Worm (Caenorhabditis elegans) whole organism, L4 larva: ENCODE measurements around the gene Y46B2A.3.

Experiments used
- F26F4.8 ChIP-seq: fragments of 200-800 bp; sonication (Bioruptor generic); conservative IDR thresholded peaks from 2 replicates; pipeline ENCODE4 v1.3.6; 2022; ENCODE audit warnings: missing genetic modification characterization, missing compliant biosample characterization
- F44E2.7 ChIP-seq: fragments of 200-800 bp; sonication (Bioruptor generic); IDR thresholded peaks from 2 replicates; pipeline ENCODE4 v2.1.2; 2022; ENCODE audit warnings: missing genetic modification characterization, missing compliant biosample characterization
- T20F7.1 ChIP-seq: fragments of 200-800 bp; sonication (Bioruptor generic); optimal IDR thresholded peaks from 2 replicates; lab custom pipeline; 2018; ENCODE audit warnings: mild to moderate bottlenecking, missing genetic modification characterization, missing compliant biosample characterization
- Y48G9A.11 ChIP-seq: fragments of 200-800 bp; sonication (Bioruptor generic); IDR thresholded peaks from 2 replicates; pipeline ENCODE4 v1.3.6; 2022; ENCODE audit warnings: missing genetic modification reagents, missing genetic modification characterization, missing compliant biosample characterization
- Y75B8A.6 ChIP-seq: fragments of 200-800 bp; sonication (Bioruptor generic); IDR thresholded peaks from 2 replicates; pipeline ENCODE4 v1.3.6; 2022; ENCODE audit warnings: missing genetic modification reagents, missing genetic modification characterization, missing compliant biosample characterization
- aha-1 ChIP-seq: fragments of 150-350 bp; peaks from one replicate; lab custom pipeline; 2014; ENCODE audit warnings: missing biosample characterization, missing genetic modification characterization
- aly-2 ChIP-seq: sonication (generic microtip); optimal IDR thresholded peaks from 2 replicates; lab custom pipeline; 2018; ENCODE audit warnings: missing biosample characterization, missing genetic modification characterization
- ama-1 ChIP-seq: fragments of 150-350 bp; optimal IDR thresholded peaks from 2 replicates; lab custom pipeline; 2014; ENCODE audit warnings: inconsistent platforms, mixed read lengths
- ceh-20 ChIP-seq: fragments of 200-800 bp; sonication (Bioruptor generic); IDR thresholded peaks from 2 replicates; pipeline ENCODE4 v1.3.6; 2022; ENCODE audit warnings: missing genetic modification reagents, missing genetic modification characterization, missing compliant biosample characterization
- ceh-32 ChIP-seq: sonication (generic microtip); optimal IDR thresholded peaks from 2 replicates; lab custom pipeline; 2016; ENCODE audit warnings: mild to moderate bottlenecking, missing genetic modification characterization, missing compliant biosample characterization; ENCODE audit not compliant: poor library complexity
- ceh-44 ChIP-seq: fragments of 200-800 bp; sonication (Bioruptor generic); IDR thresholded peaks from 2 replicates; pipeline ENCODE4 v1.3.6; 2022; ENCODE audit warnings: missing genetic modification reagents, missing genetic modification characterization, missing compliant biosample characterization
- ceh-82 ChIP-seq: sonication (generic microtip); optimal IDR thresholded peaks from 2 replicates; lab custom pipeline; 2017; ENCODE audit warnings: missing biosample characterization, missing genetic modification characterization
- ces-1 ChIP-seq: fragments of 150-350 bp; sonication (generic microtip); optimal IDR thresholded peaks from 4 replicates; lab custom pipeline; 2014; ENCODE audit warnings: missing biosample characterization, missing genetic modification reagents, missing genetic modification characterization
- cey-2 ChIP-seq: sonication (generic microtip); optimal IDR thresholded peaks from 3 replicates; lab custom pipeline; 2017; ENCODE audit warnings: missing genetic modification characterization, mild to moderate bottlenecking, missing compliant biosample characterization, antibody characterized with exemption, borderline replicate concordance; ENCODE audit not compliant: insufficient read depth
- daf-12 ChIP-seq: fragments of 150-350 bp; optimal IDR thresholded peaks from 2 replicates; lab custom pipeline; 2014; ENCODE audit warnings: missing biosample characterization, missing genetic modification reagents, missing genetic modification characterization
- daf-16 ChIP-seq, 3 experiments: sonication (generic microtip); optimal IDR thresholded peaks; 2 replicates each; lab custom pipeline; 2016 to 2017; ENCODE audit warnings: missing genetic modification characterization in 3 of 3, missing genetic modification reagents in 3 of 3, mild to moderate bottlenecking in 2 of 3, missing compliant biosample characterization in 2 of 3, missing biosample characterization in 1 of 3, moderate library complexity in 1 of 3
- dmd-6 ChIP-seq: fragments of 200-800 bp; sonication (Bioruptor generic); IDR thresholded peaks from 2 replicates; pipeline ENCODE4 v1.3.6; 2022; ENCODE audit warnings: missing genetic modification reagents, missing genetic modification characterization, missing compliant biosample characterization
- dmd-8 ChIP-seq: fragments of 200-800 bp; sonication (Bioruptor generic); IDR thresholded peaks from 2 replicates; pipeline ENCODE4 v1.3.6; 2022; ENCODE audit warnings: missing genetic modification characterization, missing compliant biosample characterization
- dpl-1 ChIP-seq: fragments of 150-350 bp; optimal IDR thresholded peaks from 2 replicates; lab custom pipeline; 2014; ENCODE audit warnings: missing biosample characterization, missing genetic modification reagents, missing genetic modification characterization
- egl-27 ChIP-seq: sonication (generic microtip); optimal IDR thresholded peaks from 3 replicates; lab custom pipeline; 2017; ENCODE audit warnings: missing biosample characterization, missing genetic modification reagents, missing genetic modification characterization
- egl-43 ChIP-seq: fragments of 200-800 bp; sonication (Bioruptor generic); IDR thresholded peaks from 2 replicates; pipeline ENCODE4 v1.3.6; 2022; ENCODE audit warnings: missing genetic modification reagents, missing genetic modification characterization, missing compliant biosample characterization
- fkh-10 ChIP-seq: fragments of 150-350 bp; optimal IDR thresholded peaks from 2 replicates; lab custom pipeline; 2014; ENCODE audit warnings: missing biosample characterization, missing genetic modification reagents, missing genetic modification characterization
- hlh-11 ChIP-seq: fragments of 200-800 bp; sonication (Bioruptor generic); optimal IDR thresholded peaks from 2 replicates; lab custom pipeline; 2018; ENCODE audit warnings: mild to moderate bottlenecking, missing genetic modification characterization, missing compliant biosample characterization
- jun-1 ChIP-seq: fragments of 150-350 bp; optimal IDR thresholded peaks from 2 replicates; lab custom pipeline; 2014; ENCODE audit warnings: missing biosample characterization, missing genetic modification reagents, missing genetic modification characterization
- lin-1 ChIP-seq: fragments of 200-800 bp; sonication (Bioruptor generic); IDR thresholded peaks from 2 replicates; pipeline ENCODE4 v1.3.6; 2022; ENCODE audit warnings: missing genetic modification reagents, missing genetic modification characterization, missing compliant biosample characterization
- madf-5 ChIP-seq, 2 experiments: fragments of 200-800 bp; sonication (Bioruptor generic); IDR thresholded peaks; 2 replicates each; pipeline ENCODE4 v1.3.6; 2022; ENCODE audit warnings: missing compliant biosample characterization in 2 of 2, missing genetic modification characterization in 2 of 2
- madf-9 ChIP-seq: fragments of 200-800 bp; sonication (Bioruptor generic); conservative IDR thresholded peaks from 2 replicates; pipeline ENCODE4 v1.3.6; 2022; ENCODE audit warnings: missing genetic modification reagents, missing genetic modification characterization, missing compliant biosample characterization
- mdl-1 ChIP-seq, 2 experiments: fragments of 150-350 bp in 1 of 2; sonication (generic microtip) in 1 of 2; optimal IDR thresholded peaks; 2 replicates each; lab custom pipeline; 2014 to 2017; ENCODE audit warnings: missing biosample characterization in 2 of 2, missing genetic modification characterization in 2 of 2
- mdt-29 ChIP-seq: fragments of 200-800 bp; sonication (Bioruptor generic); IDR thresholded peaks from 2 replicates; pipeline ENCODE4 v1.3.6; 2022; ENCODE audit warnings: missing genetic modification reagents, missing genetic modification characterization, missing compliant biosample characterization
- mep-1 ChIP-seq: fragments of 150-350 bp; sonication (generic microtip); optimal IDR thresholded peaks from 3 replicates; lab custom pipeline; 2014; ENCODE audit warnings: missing biosample characterization, missing genetic modification characterization
- nhr-102 ChIP-seq: sonication (generic microtip); optimal IDR thresholded peaks from 2 replicates; lab custom pipeline; 2016; ENCODE audit warnings: mild to moderate bottlenecking, missing genetic modification characterization, moderate library complexity, missing compliant biosample characterization
- nhr-111 ChIP-seq: fragments of 200-800 bp; sonication (Bioruptor generic); optimal IDR thresholded peaks from 2 replicates; lab custom pipeline; 2018; ENCODE audit warnings: mild to moderate bottlenecking, missing genetic modification characterization, missing compliant biosample characterization
- nhr-25 ChIP-seq: sonication (generic microtip); optimal IDR thresholded peaks from 2 replicates; lab custom pipeline; 2017; ENCODE audit warnings: missing genetic modification characterization, mild to moderate bottlenecking, missing compliant biosample characterization, antibody characterized with exemption, moderate library complexity, borderline replicate concordance; ENCODE audit not compliant: insufficient read depth
- nhr-28 ChIP-seq: fragments of 150-350 bp; optimal IDR thresholded peaks from 2 replicates; lab custom pipeline; 2014; ENCODE audit warnings: missing biosample characterization, missing genetic modification characterization
- nhr-42 ChIP-seq: fragments of 200-800 bp; sonication (Bioruptor generic); IDR thresholded peaks from 2 replicates; pipeline ENCODE4 v1.3.6; 2022; ENCODE audit warnings: missing genetic modification characterization, missing compliant biosample characterization
- nhr-48 ChIP-seq: sonication (generic microtip); optimal IDR thresholded peaks from 2 replicates; lab custom pipeline; 2016; ENCODE audit warnings: mild to moderate bottlenecking, missing genetic modification characterization, missing compliant biosample characterization
- nhr-77 ChIP-seq: fragments of 150-350 bp; optimal IDR thresholded peaks from 2 replicates; lab custom pipeline; 2014; ENCODE audit warnings: missing biosample characterization, missing genetic modification characterization
- php-3 ChIP-seq: fragments of 200-800 bp; sonication (Bioruptor generic); IDR thresholded peaks from 2 replicates; pipeline ENCODE4 v1.3.6; 2022; ENCODE audit warnings: missing genetic modification reagents, missing genetic modification characterization, missing compliant biosample characterization
- pqm-1 ChIP-seq: sonication (generic microtip); optimal IDR thresholded peaks from 2 replicates; lab custom pipeline; 2017; ENCODE audit warnings: missing biosample characterization, missing genetic modification characterization
- sdz-12 ChIP-seq: fragments of 200-800 bp; sonication (Bioruptor generic); optimal IDR thresholded peaks from 2 replicates; lab custom pipeline; 2018; ENCODE audit warnings: mild to moderate bottlenecking, missing genetic modification characterization, missing compliant biosample characterization
- skn-1 ChIP-seq: fragments of 150-350 bp; optimal IDR thresholded peaks from 2 replicates; lab custom pipeline; 2014; ENCODE audit warnings: missing biosample characterization, missing genetic modification characterization
- snpc-1.2 ChIP-seq: fragments of 200-800 bp; sonication (Bioruptor generic); IDR thresholded peaks from 2 replicates; pipeline ENCODE4 v1.3.6; 2022; ENCODE audit warnings: missing genetic modification reagents, missing genetic modification characterization, missing compliant biosample characterization
- tra-1 ChIP-seq: fragments of 200-800 bp; sonication (Bioruptor generic); IDR thresholded peaks from 2 replicates; pipeline ENCODE4 v1.3.6; 2022; ENCODE audit warnings: missing genetic modification reagents, missing genetic modification characterization, missing compliant biosample characterization
- unc-130 ChIP-seq: sonication (generic microtip); optimal IDR thresholded peaks from 2 replicates; lab custom pipeline; 2016; ENCODE audit warnings: missing genetic modification reagents, missing genetic modification characterization, missing compliant biosample characterization
- unc-39 ChIP-seq: sonication (generic microtip); optimal IDR thresholded peaks from 2 replicates; lab custom pipeline; 2017; ENCODE audit warnings: missing biosample characterization, missing genetic modification characterization
- vab-7 ChIP-seq: fragments of 200-800 bp; sonication (Bioruptor generic); IDR thresholded peaks from 2 replicates; pipeline ENCODE4 v1.3.6; 2022; ENCODE audit warnings: missing genetic modification reagents, missing genetic modification characterization, missing compliant biosample characterization
- ztf-11 ChIP-seq: fragments of 150-350 bp; optimal IDR thresholded peaks from 2 replicates; lab custom pipeline; 2014; ENCODE audit warnings: missing biosample characterization, missing genetic modification characterization

The Y46B2A.3 gene

DNA sequence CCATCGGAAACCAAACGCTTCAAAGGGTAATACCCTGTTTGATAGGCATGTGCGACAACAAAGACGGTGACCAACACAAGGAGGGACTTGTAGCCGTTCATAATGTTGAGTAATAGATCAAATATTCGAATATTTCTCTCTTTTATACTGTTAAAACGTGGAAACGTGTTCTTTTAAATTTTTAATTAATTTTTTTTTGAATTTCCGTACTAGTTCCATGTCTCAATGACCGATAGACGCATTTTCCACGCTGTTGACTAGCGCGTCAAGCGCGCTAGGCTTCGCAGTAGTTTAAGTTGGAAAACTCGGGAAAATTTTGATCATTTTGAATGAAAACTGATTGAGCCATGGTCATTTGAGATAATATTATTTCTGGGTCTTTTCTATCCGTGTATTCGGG lies at the start of gene Y46B2A.3:
Gene Y46B2A.3 (minus strand): TSS at position 101 of the 400 bp plus-strand sequence.
- TF ChIP-seq aha-1 (tag; lab: Kevin White, UChicago) (peak; percentile 35), egl-27 (tag; lab: Kevin White, UChicago) (no peak), madf-5 (GFP tag; IDR thresholded peaks at IDR 0.05; lab: Robert Waterston, UW) (no peak)
- TF ChIP-seq, all 104 proteins: peak for 1

DNA sequence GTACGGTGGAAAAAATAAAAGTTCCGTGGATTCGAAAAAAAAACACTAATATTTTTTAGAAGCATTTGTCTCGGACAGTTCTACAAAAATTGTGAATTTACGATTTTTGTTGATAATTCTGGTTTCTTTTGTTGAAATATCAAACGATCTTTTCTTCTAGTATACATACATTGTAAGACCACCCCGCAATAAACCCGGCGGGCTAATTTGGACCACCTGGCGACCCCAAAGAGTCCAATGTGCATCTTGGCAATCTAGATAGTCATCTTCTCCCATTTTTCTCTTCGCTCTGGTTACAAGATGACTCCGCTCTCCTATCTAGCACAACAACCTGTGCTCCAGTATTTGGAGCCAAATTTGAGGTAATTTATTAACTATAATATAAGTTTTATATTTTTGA lies 49.1 kb upstream of the Y46B2A.3 start, which contains the start of gene fbxc-29:
Gene fbxc-29 (plus strand): TSS at position 301 of the 400 bp plus-strand sequence.
- no peak for TF ChIP-seq daf-12 (tag; lab: Kevin White, UChicago)
- TF ChIP-seq mep-1 (tag; lab: Kevin White, UChicago) = no peak
- TF ChIP-seq ceh-44 (GFP tag; lab: Robert Waterston, UW) = no peak
- TF ChIP-seq php-3 (GFP tag; lab: Robert Waterston, UW) = no peak

ce11 chrII:915206-915605 lies 48.5 kb upstream of the Y46B2A.3 start:
- TF ChIP-seq php-3 (GFP tag; lab: Robert Waterston, UW) = peak; percentile 91
- TF ChIP-seq mdt-29 (GFP tag; lab: Robert Waterston, UW) = no peak
- no peak for TF ChIP-seq F26F4.8 (GFP tag; lab: Robert Waterston, UW)
- peak; percentile 95 for TF ChIP-seq tra-1 (GFP tag; lab: Robert Waterston, UW)
- TF ChIP-seq vab-7 (GFP tag; lab: Robert Waterston, UW) = no peak
- TF ChIP-seq ces-1 (GFP tag; lab: Kevin White, UChicago) = no peak
- peak in 1 of 2 experiments; percentile 16 for TF ChIP-seq daf-16 (GFP tag; optimal IDR thresholded peaks at IDR 0.05; lab: Kevin White, UChicago)
- TF ChIP-seq daf-16 (tag; optimal IDR thresholded peaks at IDR 0.05; lab: Kevin White, UChicago) = peak; percentile 97
- TF ChIP-seq nhr-77 (tag; lab: Kevin White, UChicago) = peak; percentile 95
- no peak for TF ChIP-seq unc-130
- TF ChIP-seq cey-2 (tag; lab: Kevin White, UChicago) = no peak
- TF ChIP-seq pqm-1 (tag; lab: Kevin White, UChicago) = peak; percentile 100
- no peak for TF ChIP-seq dmd-8 (GFP tag; lab: Robert Waterston, UW)
- peak; percentile 42; the same call in 1 of the 2 replicates for TF ChIP-seq ceh-20
- TF ChIP-seq unc-39 = no peak
- no peak for TF ChIP-seq egl-43 (GFP tag; lab: Robert Waterston, UW)
- peak; percentile 59 for TF ChIP-seq jun-1
- no peak for TF ChIP-seq ceh-32
- TF ChIP-seq fkh-10 (GFP tag; lab: Kevin White, UChicago) = no peak
- no peak for TF ChIP-seq F44E2.7 (GFP tag; lab: Robert Waterston, UW)
- TF ChIP-seq ztf-11 (tag; lab: Kevin White, UChicago) = no peak
- 0 out of 2 replicates have a peak, but pooled peaks have one; percentile 32 for TF ChIP-seq nhr-42 (GFP tag; lab: Robert Waterston, UW)
- TF ChIP-seq nhr-48 = no peak
- TF ChIP-seq nhr-28 (tag; lab: Kevin White, UChicago) = peak; percentile 95
- TF ChIP-seq dpl-1 (GFP tag; lab: Kevin White, UChicago) = no peak
- no peak for TF ChIP-seq nhr-111 (GFP tag; lab: Kevin White, UChicago)
- TF ChIP-seq ceh-82 (tag; lab: Kevin White, UChicago) = no peak
- TF ChIP-seq nhr-102 = peak; percentile 84
- TF ChIP-seq Y75B8A.6 (GFP tag; lab: Robert Waterston, UW) = no peak
- no peak for TF ChIP-seq T20F7.1 (GFP tag; lab: Kevin White, UChicago)
- no peak for TF ChIP-seq nhr-25 (tag; lab: Kevin White, UChicago)
- no peak for TF ChIP-seq sdz-12 (GFP tag; lab: Kevin White, UChicago)
- TF ChIP-seq madf-9 (GFP tag; lab: Robert Waterston, UW) = no peak
- TF ChIP-seq snpc-1.2 (GFP tag; lab: Robert Waterston, UW) = no peak
- no peak for TF ChIP-seq Y48G9A.11 (GFP tag; lab: Robert Waterston, UW)
- peak; percentile 98 for TF ChIP-seq dmd-6
- no peak for TF ChIP-seq skn-1 (tag; lab: Kevin White, UChicago)
- TF ChIP-seq mdl-1 (tag; optimal IDR thresholded peaks at IDR 0.05; lab: Kevin White, UChicago) = peak in 1 of 2 experiments; percentile 1
- TF ChIP-seq aly-2 (tag; lab: Kevin White, UChicago) = no peak
- no peak for TF ChIP-seq ama-1
- TF ChIP-seq hlh-11 (tag; lab: Kevin White, UChicago) = peak; percentile 89
- peak; percentile 98 for TF ChIP-seq lin-1 (GFP tag; lab: Robert Waterston, UW)
